Worm (Caenorhabditis elegans) whole organism, L4 larva: Measurements from ENCODE around the gene mrps-31.

Experiments used
- F26F4.8 ChIP-seq: fragments of 200-800 bp; sonication (Bioruptor generic); conservative IDR thresholded peaks from 2 replicates; pipeline ENCODE4 v1.3.6; 2022; ENCODE audit warnings: missing genetic modification characterization, missing compliant biosample characterization
- T20F7.1 ChIP-seq: fragments of 200-800 bp; sonication (Bioruptor generic); optimal IDR thresholded peaks from 2 replicates; lab custom pipeline; 2018; ENCODE audit warnings: mild to moderate bottlenecking, missing genetic modification characterization, missing compliant biosample characterization
- Y105C5A.15 ChIP-seq: fragments of 200-800 bp; sonication (Bioruptor generic); IDR thresholded peaks from 2 replicates; pipeline ENCODE4 v1.3.6; 2022; ENCODE audit warnings: missing genetic modification characterization, missing compliant biosample characterization
- Y5F2A.4 ChIP-seq: fragments of 200-800 bp; sonication (Bioruptor generic); optimal IDR thresholded peaks from 2 replicates; lab custom pipeline; 2018; ENCODE audit warnings: mild to moderate bottlenecking, missing genetic modification characterization, missing compliant biosample characterization
- ZK337.2 ChIP-seq: fragments of 200-800 bp; sonication (Bioruptor generic); IDR thresholded peaks from 2 replicates; pipeline ENCODE4 v1.3.6; 2022; ENCODE audit warnings: missing genetic modification reagents, missing genetic modification characterization, missing compliant biosample characterization
- aly-2 ChIP-seq: sonication (generic microtip); optimal IDR thresholded peaks from 2 replicates; lab custom pipeline; 2018; ENCODE audit warnings: missing biosample characterization, missing genetic modification characterization
- ama-1 ChIP-seq: fragments of 150-350 bp; optimal IDR thresholded peaks from 2 replicates; lab custom pipeline; 2014; ENCODE audit warnings: inconsistent platforms, mixed read lengths
- ceh-32 ChIP-seq: sonication (generic microtip); optimal IDR thresholded peaks from 2 replicates; lab custom pipeline; 2016; ENCODE audit warnings: mild to moderate bottlenecking, missing genetic modification characterization, missing compliant biosample characterization; ENCODE audit not compliant: poor library complexity
- ceh-62 ChIP-seq: sonication (generic microtip); optimal IDR thresholded peaks from 2 replicates; lab custom pipeline; 2017; ENCODE audit warnings: missing biosample characterization, missing genetic modification characterization
- ceh-82 ChIP-seq: sonication (generic microtip); optimal IDR thresholded peaks from 2 replicates; lab custom pipeline; 2017; ENCODE audit warnings: missing biosample characterization, missing genetic modification characterization
- cey-2 ChIP-seq: sonication (generic microtip); optimal IDR thresholded peaks from 3 replicates; lab custom pipeline; 2017; ENCODE audit warnings: missing genetic modification characterization, mild to moderate bottlenecking, missing compliant biosample characterization, antibody characterized with exemption, borderline replicate concordance; ENCODE audit not compliant: insufficient read depth
- daf-12 ChIP-seq: fragments of 150-350 bp; optimal IDR thresholded peaks from 2 replicates; lab custom pipeline; 2014; ENCODE audit warnings: missing biosample characterization, missing genetic modification reagents, missing genetic modification characterization
- daf-16 ChIP-seq, 3 experiments: sonication (generic microtip); optimal IDR thresholded peaks; 2 replicates each; lab custom pipeline; 2016 to 2017; ENCODE audit warnings: missing genetic modification characterization in 3 of 3, missing genetic modification reagents in 3 of 3, mild to moderate bottlenecking in 2 of 3, missing compliant biosample characterization in 2 of 3, missing biosample characterization in 1 of 3, moderate library complexity in 1 of 3
- daf-8 ChIP-seq: fragments of 200-800 bp; sonication (Bioruptor generic); IDR thresholded peaks from 2 replicates; pipeline ENCODE4 v1.3.6; 2022; ENCODE audit warnings: missing genetic modification characterization, missing compliant biosample characterization
- dmd-6 ChIP-seq: fragments of 200-800 bp; sonication (Bioruptor generic); IDR thresholded peaks from 2 replicates; pipeline ENCODE4 v1.3.6; 2022; ENCODE audit warnings: missing genetic modification reagents, missing genetic modification characterization, missing compliant biosample characterization
- dpl-1 ChIP-seq: fragments of 150-350 bp; optimal IDR thresholded peaks from 2 replicates; lab custom pipeline; 2014; ENCODE audit warnings: missing biosample characterization, missing genetic modification reagents, missing genetic modification characterization
- duxl-1 ChIP-seq: sonication (generic microtip); optimal IDR thresholded peaks from 2 replicates; lab custom pipeline; 2016; ENCODE audit warnings: mild to moderate bottlenecking, missing genetic modification characterization, moderate library complexity, missing compliant biosample characterization; ENCODE audit not compliant: poor library complexity
- hif-1 ChIP-seq, 2 experiments: sonication (generic microtip); optimal IDR thresholded peaks; 2 replicates each; lab custom pipeline; 2016 to 2017; ENCODE audit warnings: missing compliant biosample characterization in 2 of 2, missing genetic modification characterization in 2 of 2, missing genetic modification reagents in 2 of 2, missing genotype in 2 of 2, mild to moderate bottlenecking in 1 of 2
- hlh-11 ChIP-seq: fragments of 200-800 bp; sonication (Bioruptor generic); optimal IDR thresholded peaks from 2 replicates; lab custom pipeline; 2018; ENCODE audit warnings: mild to moderate bottlenecking, missing genetic modification characterization, missing compliant biosample characterization
- hlh-30 ChIP-seq: sonication (generic microtip); optimal IDR thresholded peaks from 2 replicates; lab custom pipeline; 2017; ENCODE audit warnings: antibody characterized with exemption, mild to moderate bottlenecking, missing genetic modification characterization, missing compliant biosample characterization; ENCODE audit not compliant: insufficient read depth
- hmg-1.1 ChIP-seq: fragments of 200-800 bp; sonication (Bioruptor generic); IDR thresholded peaks from 2 replicates; pipeline ENCODE4 v1.3.6; 2022; ENCODE audit warnings: missing genetic modification reagents, missing genetic modification characterization, missing compliant biosample characterization
- lir-3 ChIP-seq: sonication (generic microtip); optimal IDR thresholded peaks from 2 replicates; lab custom pipeline; 2016; ENCODE audit warnings: mild to moderate bottlenecking, missing genetic modification characterization, missing compliant biosample characterization
- madf-5 ChIP-seq, 2 experiments: fragments of 200-800 bp; sonication (Bioruptor generic); IDR thresholded peaks; 2 replicates each; pipeline ENCODE4 v1.3.6; 2022; ENCODE audit warnings: missing compliant biosample characterization in 2 of 2, missing genetic modification characterization in 2 of 2
- madf-9 ChIP-seq: fragments of 200-800 bp; sonication (Bioruptor generic); conservative IDR thresholded peaks from 2 replicates; pipeline ENCODE4 v1.3.6; 2022; ENCODE audit warnings: missing genetic modification reagents, missing genetic modification characterization, missing compliant biosample characterization
- mep-1 ChIP-seq: fragments of 150-350 bp; sonication (generic microtip); optimal IDR thresholded peaks from 3 replicates; lab custom pipeline; 2014; ENCODE audit warnings: missing biosample characterization, missing genetic modification characterization
- mes-2 ChIP-seq: sonication (generic microtip); optimal IDR thresholded peaks from 2 replicates; lab custom pipeline; 2016; ENCODE audit warnings: missing genotype, mild to moderate bottlenecking, missing genetic modification characterization, missing compliant biosample characterization; ENCODE audit not compliant: poor library complexity, severe bottlenecking
- nhr-111 ChIP-seq: fragments of 200-800 bp; sonication (Bioruptor generic); optimal IDR thresholded peaks from 2 replicates; lab custom pipeline; 2018; ENCODE audit warnings: mild to moderate bottlenecking, missing genetic modification characterization, missing compliant biosample characterization
- nhr-25 ChIP-seq: sonication (generic microtip); optimal IDR thresholded peaks from 2 replicates; lab custom pipeline; 2017; ENCODE audit warnings: missing genetic modification characterization, mild to moderate bottlenecking, missing compliant biosample characterization, antibody characterized with exemption, moderate library complexity, borderline replicate concordance; ENCODE audit not compliant: insufficient read depth
- nhr-28 ChIP-seq: fragments of 150-350 bp; optimal IDR thresholded peaks from 2 replicates; lab custom pipeline; 2014; ENCODE audit warnings: missing biosample characterization, missing genetic modification characterization
- nhr-41 ChIP-seq: fragments of 200-800 bp; sonication (Bioruptor generic); IDR thresholded peaks from 2 replicates; pipeline ENCODE4 v1.3.6; 2022; ENCODE audit warnings: missing genetic modification reagents, missing genetic modification characterization, missing compliant biosample characterization
- nhr-6 ChIP-seq: fragments of 150-350 bp; optimal IDR thresholded peaks from 2 replicates; lab custom pipeline; 2014; ENCODE audit warnings: missing biosample characterization, missing genetic modification characterization
- nhr-77 ChIP-seq: fragments of 150-350 bp; optimal IDR thresholded peaks from 2 replicates; lab custom pipeline; 2014; ENCODE audit warnings: missing biosample characterization, missing genetic modification characterization
- pha-4 ChIP-seq, 2 experiments: fragments of 150-350 bp in 1 of 2; fragments of 200-800 bp in 1 of 2; sonication (Bioruptor generic) in 1 of 2; IDR thresholded peaks in 1 of 2; optimal IDR thresholded peaks in 1 of 2; 2 replicates each; pipeline versions ENCODE4 v1.3.6 to Lab custom; 2014 to 2022; ENCODE audit warnings: missing genetic modification characterization in 2 of 2, missing genetic modification reagents in 2 of 2, missing biosample characterization in 1 of 2, missing compliant biosample characterization in 1 of 2
- php-3 ChIP-seq: fragments of 200-800 bp; sonication (Bioruptor generic); IDR thresholded peaks from 2 replicates; pipeline ENCODE4 v1.3.6; 2022; ENCODE audit warnings: missing genetic modification reagents, missing genetic modification characterization, missing compliant biosample characterization
- saeg-2 ChIP-seq: fragments of 200-800 bp; sonication (Bioruptor generic); IDR thresholded peaks from 2 replicates; pipeline ENCODE4 v1.3.6; 2022; ENCODE audit warnings: missing genetic modification reagents, missing genetic modification characterization, missing compliant biosample characterization
- snpc-4 ChIP-seq: fragments of 150-350 bp; optimal IDR thresholded peaks from 2 replicates; lab custom pipeline; 2014; ENCODE audit warnings: missing biosample characterization, missing genetic modification characterization
- tra-1 ChIP-seq: fragments of 200-800 bp; sonication (Bioruptor generic); IDR thresholded peaks from 2 replicates; pipeline ENCODE4 v1.3.6; 2022; ENCODE audit warnings: missing genetic modification reagents, missing genetic modification characterization, missing compliant biosample characterization
- unc-39 ChIP-seq: sonication (generic microtip); optimal IDR thresholded peaks from 2 replicates; lab custom pipeline; 2017; ENCODE audit warnings: missing biosample characterization, missing genetic modification characterization
- unc-62 ChIP-seq, 3 experiments: fragments of 150-350 bp in 1 of 3; sonication (generic microtip); optimal IDR thresholded peaks in 2 of 3; peaks in 1 of 3; 1 replicate in 1 of 3; 2 replicates in 2 of 3; lab custom pipeline; 2014 to 2017; ENCODE audit warnings: missing biosample characterization in 3 of 3, missing genetic modification characterization in 3 of 3, missing genetic modification reagents in 3 of 3, missing genotype in 1 of 3
- vab-7 ChIP-seq: fragments of 200-800 bp; sonication (Bioruptor generic); IDR thresholded peaks from 2 replicates; pipeline ENCODE4 v1.3.6; 2022; ENCODE audit warnings: missing genetic modification reagents, missing genetic modification characterization, missing compliant biosample characterization
- zfp-3 ChIP-seq: fragments of 200-800 bp; sonication (Bioruptor generic); conservative IDR thresholded peaks from 2 replicates; pipeline ENCODE4 v1.3.6; 2022; ENCODE audit warnings: missing genetic modification reagents, missing genetic modification characterization, missing compliant biosample characterization
- zip-11 ChIP-seq: fragments of 200-800 bp; sonication (Bioruptor generic); IDR thresholded peaks from 2 replicates; pipeline ENCODE4 v1.3.6; 2022; ENCODE audit warnings: missing genetic modification characterization, missing compliant biosample characterization
- zip-2 ChIP-seq: fragments of 150-350 bp; optimal IDR thresholded peaks from 2 replicates; lab custom pipeline; 2014; ENCODE audit warnings: missing biosample characterization, missing genetic modification characterization
- ztf-7 ChIP-seq: fragments of 150-350 bp; optimal IDR thresholded peaks from 2 replicates; lab custom pipeline; 2014; ENCODE audit warnings: missing biosample characterization, missing genetic modification characterization

The mrps-31 gene

DNA sequence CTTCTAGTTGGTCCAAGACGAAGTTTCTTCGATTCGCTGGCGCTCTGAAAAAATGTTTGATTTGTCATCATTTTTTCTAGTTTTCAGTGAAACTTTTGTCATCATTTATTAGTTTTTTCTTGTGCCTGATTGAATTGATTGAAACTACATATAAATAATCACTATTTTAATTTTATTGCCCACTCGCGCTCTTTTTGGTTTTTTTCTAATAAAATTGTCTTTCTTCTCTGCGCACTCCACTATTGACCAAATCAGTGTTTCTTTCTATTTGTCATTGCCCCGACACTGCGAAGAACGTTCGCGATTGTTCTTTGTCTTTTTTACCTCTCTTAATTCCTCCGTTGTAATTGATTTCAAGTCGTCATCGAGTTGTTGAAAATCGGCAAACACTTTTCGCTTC is 20.1 kb upstream of the mrps-31 start (continued):
- TF ChIP-seq saeg-2 (GFP tag; lab: Robert Waterston, UW) = no peak
- TF ChIP-seq dmd-6 = no peak; the same call in 1 of the 2 replicates
- peak; percentile 35 for TF ChIP-seq nhr-77 (tag; lab: Kevin White, UChicago)
- TF ChIP-seq vab-7 (GFP tag; lab: Robert Waterston, UW) = no peak
- no peak for TF ChIP-seq F26F4.8
- TF ChIP-seq T20F7.1 = no peak
- TF ChIP-seq ama-1 (lab: Kevin White, UChicago) = no peak
- peak in 1 of 2 experiments; percentile 48 for TF ChIP-seq unc-62 (GFP tag; optimal IDR thresholded peaks at IDR 0.05 in 1 of 2; lab: Kevin White, UChicago)
- TF ChIP-seq unc-62 (tag; optimal IDR thresholded peaks at IDR 0.05; lab: Kevin White, UChicago) = no peak
- TF ChIP-seq daf-16 (GFP tag; optimal IDR thresholded peaks at IDR 0.05; lab: Kevin White, UChicago) = no peak
- peak; percentile 70 for TF ChIP-seq daf-16 (tag; optimal IDR thresholded peaks at IDR 0.05; lab: Kevin White, UChicago)
- TF ChIP-seq zip-11 (GFP tag; lab: Robert Waterston, UW) = no peak
- no peak for TF ChIP-seq Y105C5A.15 (GFP tag; lab: Robert Waterston, UW)
- no peak for TF ChIP-seq snpc-4 (tag; lab: Kevin White, UChicago)
- TF ChIP-seq zfp-3 (GFP tag; lab: Robert Waterston, UW) = no peak
- TF ChIP-seq cey-2 (tag; lab: Kevin White, UChicago) = no peak
- TF ChIP-seq ceh-82 (tag; lab: Kevin White, UChicago) = no peak
- TF ChIP-seq hlh-30 (tag; lab: Kevin White, UChicago) = no peak
- TF ChIP-seq mep-1 (tag; lab: Kevin White, UChicago) = peak; percentile 45
- TF ChIP-seq nhr-111 (GFP tag; lab: Kevin White, UChicago) = no peak
- no peak for TF ChIP-seq hmg-1.1 (GFP tag; lab: Robert Waterston, UW)
- no peak for TF ChIP-seq aly-2
- TF ChIP-seq nhr-25 (tag; lab: Kevin White, UChicago) = no peak
- TF ChIP-seq duxl-1 (tag; lab: Kevin White, UChicago) = no peak
- no peak for TF ChIP-seq dpl-1 (GFP tag; lab: Kevin White, UChicago)
- TF ChIP-seq nhr-41 = no peak
- peak; percentile 37 for TF ChIP-seq mes-2
- TF ChIP-seq lir-3 = no peak
- TF ChIP-seq php-3 (GFP tag; lab: Robert Waterston, UW) = peak; percentile 77
- no peak for TF ChIP-seq nhr-6
- no peak for TF ChIP-seq ceh-32 (tag; lab: Kevin White, UChicago)
- TF ChIP-seq madf-5 (GFP tag; IDR thresholded peaks at IDR 0.05; lab: Robert Waterston, UW) = no peak
- no peak for TF ChIP-seq daf-12 (tag; lab: Kevin White, UChicago)
- no peak for TF ChIP-seq tra-1
- TF ChIP-seq ceh-62 (tag; lab: Kevin White, UChicago) = no peak
- no peak for TF ChIP-seq zip-2 (tag; lab: Kevin White, UChicago)
- TF ChIP-seq pha-4 (GFP tag; IDR thresholded peaks at IDR 0.05; lab: Robert Waterston, UW) = no peak
- TF ChIP-seq pha-4 (tag; optimal IDR thresholded peaks at IDR 0.05; lab: Kevin White, UChicago) = peak; percentile 18
- TF ChIP-seq ztf-7 (tag; lab: Kevin White, UChicago) = no peak
- TF ChIP-seq daf-8 = no peak
- no peak for TF ChIP-seq madf-9 (GFP tag; lab: Robert Waterston, UW)
- no peak for TF ChIP-seq unc-39 (tag; lab: Kevin White, UChicago)
- peak; percentile 73 for TF ChIP-seq nhr-28
- TF ChIP-seq hif-1 (tag; optimal IDR thresholded peaks at IDR 0.05; lab: Kevin White, UChicago) = no peak
- no peak for TF ChIP-seq ZK337.2
- TF ChIP-seq hlh-11 (tag; lab: Kevin White, UChicago) = peak; percentile 24
- TF ChIP-seq Y5F2A.4 (GFP tag; lab: Kevin White, UChicago) = no peak
